Fruit fly (Drosophila melanogaster): Measurements from ENCODE around the gene veli.

Gene veli

DNA sequence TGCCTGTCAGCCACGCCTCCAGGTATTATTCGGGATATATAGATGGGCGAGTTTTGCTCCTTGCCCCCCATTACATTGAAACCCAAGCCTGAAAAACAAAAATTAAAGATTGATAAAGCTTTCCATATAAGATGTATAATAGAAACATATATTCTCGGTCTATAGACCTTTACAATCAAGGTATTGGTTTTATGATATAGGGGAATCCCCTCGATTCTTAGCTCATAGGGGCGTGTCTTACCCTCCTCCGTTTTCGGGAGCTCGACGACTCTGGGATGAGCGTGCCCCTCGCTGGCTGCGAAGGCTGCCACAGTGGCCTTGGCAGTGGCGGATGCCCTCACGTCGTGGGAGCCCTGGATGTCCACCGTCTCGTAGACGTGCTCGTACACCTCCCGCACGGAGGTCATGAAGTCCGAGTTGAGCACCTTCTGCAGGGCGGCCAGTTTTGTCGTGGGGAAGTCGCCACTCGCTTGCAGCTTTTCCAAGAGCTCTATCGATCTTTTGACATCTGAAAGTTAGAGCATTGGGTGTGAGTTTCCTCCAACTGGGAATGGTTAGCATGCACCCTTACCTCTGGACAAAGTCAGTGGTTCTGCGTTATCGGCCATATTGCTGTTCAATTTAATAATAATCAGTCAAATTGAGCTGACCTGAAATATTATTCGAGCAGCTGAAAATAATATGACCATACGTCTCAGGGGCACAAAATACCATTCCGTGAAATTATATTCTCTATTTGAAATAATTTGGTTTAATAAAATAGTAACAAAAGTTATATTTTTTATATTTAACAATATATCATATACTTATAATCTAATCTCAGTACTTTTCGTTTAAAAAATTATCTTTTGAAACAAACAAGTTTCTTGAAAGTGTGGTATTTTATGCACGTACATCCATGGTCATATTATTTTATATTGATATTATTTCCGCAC, at the start of gene veli, which contains the start of gene PQBP1:
veli (minus strand) TSS at position 685 of the 935 bp plus-strand sequence.
PQBP1 (plus strand) TSS at position 885 of the 935 bp plus-strand sequence.
- TF ChIP-seq CG8478 (optimal IDR thresholded peaks at IDR 0.05), result no peak
- TF ChIP-seq CTCF (optimal IDR thresholded peaks at IDR 0.05), result no peak

DNA sequence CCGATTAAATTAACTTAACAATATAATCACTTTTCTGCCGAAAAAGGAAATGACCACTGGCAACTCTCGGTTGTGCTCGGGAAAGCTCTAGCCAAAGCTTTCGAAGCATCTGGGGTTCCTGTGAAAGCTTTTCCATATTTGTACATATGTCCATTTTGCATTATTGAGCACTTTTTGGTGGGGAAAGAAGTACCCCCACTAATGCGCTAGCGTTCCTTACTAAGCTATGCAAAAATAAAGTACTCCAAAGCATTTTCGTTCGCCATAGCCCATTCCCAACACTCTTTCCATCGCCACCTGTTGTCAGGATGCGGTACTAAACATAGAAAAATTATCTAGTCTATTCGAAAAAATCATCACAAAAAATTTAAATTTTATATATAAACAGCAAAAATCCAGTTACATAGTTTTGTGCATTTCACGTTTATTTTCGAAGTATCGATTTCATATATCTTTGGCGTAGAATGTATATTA, 47.1 kb upstream of the veli start, which contains the start of gene Nepl16:
Nepl16 (minus strand) TSS at position 51 of the 474 bp plus-strand sequence.
- TF ChIP-seq CG8478 (optimal IDR thresholded peaks at IDR 0.05) (no peak), CTCF (optimal IDR thresholded peaks at IDR 0.05) (peak; percentile 38 to 68)

dm6 chr3R:25108932-25109331, 43.5 kb upstream of the veli start, which contains the start of gene CG34027:
Gene CG34027, minus strand, starts transcription at chr3R:25109032.
- no peak for TF ChIP-seq CG8478 (optimal IDR thresholded peaks at IDR 0.05)

- TF ChIP-seq CTCF (optimal IDR thresholded peaks at IDR 0.05) (no peak), CG8478 (optimal IDR thresholded peaks at IDR 0.05) (no peak)
These were observed 36.9 kb upstream of the veli start, which contains the start of gene CG45095 for dm6 chr3R:25102253-25102652. Gene CG45095, plus strand, starts transcription at chr3R:25102553.

dm6 chr3R:25097486-25097885, 32.1 kb upstream of the veli start, which contains the start of the genes CG33095 and CG33096:
Gene CG33095, plus strand, starts transcription at chr3R:25097672.
Gene CG33096, plus strand, starts transcription at chr3R:25097672.
- no peak for TF ChIP-seq CG8478 (optimal IDR thresholded peaks at IDR 0.05)
- TF ChIP-seq CTCF (optimal IDR thresholded peaks at IDR 0.05), result no peak

DNA sequence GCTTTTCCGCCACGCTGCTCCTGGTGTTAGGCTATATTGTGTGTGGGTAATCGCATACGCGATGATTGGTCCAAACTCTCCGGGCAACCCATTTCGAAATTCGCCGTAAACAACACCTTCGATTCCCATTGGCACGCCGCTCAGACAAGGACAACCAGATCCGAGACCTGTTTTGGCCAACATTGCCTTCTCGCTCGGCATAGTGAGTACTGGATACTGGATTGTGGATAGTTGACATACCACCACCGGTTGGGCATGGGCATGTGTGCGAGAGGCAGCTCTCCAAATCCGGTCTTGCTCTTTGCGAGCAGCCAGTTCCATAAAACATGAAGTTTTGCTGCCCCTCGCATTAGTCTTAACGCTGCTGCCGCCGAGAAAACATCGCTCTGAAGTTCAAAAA, 29.2 kb upstream of the veli start, which contains the start of gene fd96Cb:
fd96Cb (plus strand) TSS at position 374 of the 400 bp plus-strand sequence.
- no peak for TF ChIP-seq CG8478 (optimal IDR thresholded peaks at IDR 0.05)
- TF ChIP-seq CTCF (optimal IDR thresholded peaks at IDR 0.05), result no peak

DNA sequence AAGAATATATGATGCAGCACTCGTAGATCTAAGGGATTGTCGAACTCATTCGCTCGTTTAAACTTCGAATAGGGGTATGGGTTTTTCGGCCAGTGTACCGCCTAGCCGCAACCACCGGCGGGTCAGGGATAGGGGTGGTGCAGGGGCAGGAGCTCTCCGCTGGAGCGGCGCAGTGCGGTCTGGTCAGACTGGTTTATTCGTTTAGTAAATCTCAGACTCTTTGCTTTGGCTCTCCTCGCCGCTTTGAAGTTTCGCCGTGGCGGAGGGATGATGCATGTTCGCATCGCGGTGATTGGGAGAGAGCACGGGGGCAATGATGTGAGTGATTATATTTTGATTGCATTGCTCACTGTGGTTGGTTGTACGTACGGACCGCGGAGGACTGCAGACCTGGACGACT, 17.0 kb upstream of the veli start, which contains the start of gene fd96Ca:
fd96Ca (plus strand) TSS at position 337 of the 400 bp plus-strand sequence.
- TF ChIP-seq CTCF (optimal IDR thresholded peaks at IDR 0.05), result no peak
- no peak for TF ChIP-seq CG8478 (optimal IDR thresholded peaks at IDR 0.05)

DNA sequence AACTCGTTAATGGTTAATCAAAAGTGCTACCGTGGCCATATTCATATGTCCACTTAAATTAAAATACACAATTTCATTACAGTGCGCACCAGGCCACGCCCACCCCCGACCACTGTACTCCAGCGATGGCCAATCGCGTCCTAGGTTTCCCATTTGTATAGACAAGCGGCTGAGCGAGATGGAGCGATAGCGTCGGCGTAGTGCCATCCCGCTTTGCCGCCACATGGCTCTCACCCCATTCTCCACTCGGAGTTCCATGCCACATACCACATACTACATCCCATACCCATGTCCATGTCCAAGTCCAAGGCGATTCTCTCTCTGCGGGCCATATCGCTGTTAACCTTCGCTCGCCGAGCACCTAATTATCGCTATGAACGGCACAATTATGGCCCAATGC, 15.1 kb upstream of the veli start:
- TF ChIP-seq CG8478 (optimal IDR thresholded peaks at IDR 0.05) (no peak), CTCF (optimal IDR thresholded peaks at IDR 0.05) (peak in 1 of 2 experiments; percentile 30)

DNA sequence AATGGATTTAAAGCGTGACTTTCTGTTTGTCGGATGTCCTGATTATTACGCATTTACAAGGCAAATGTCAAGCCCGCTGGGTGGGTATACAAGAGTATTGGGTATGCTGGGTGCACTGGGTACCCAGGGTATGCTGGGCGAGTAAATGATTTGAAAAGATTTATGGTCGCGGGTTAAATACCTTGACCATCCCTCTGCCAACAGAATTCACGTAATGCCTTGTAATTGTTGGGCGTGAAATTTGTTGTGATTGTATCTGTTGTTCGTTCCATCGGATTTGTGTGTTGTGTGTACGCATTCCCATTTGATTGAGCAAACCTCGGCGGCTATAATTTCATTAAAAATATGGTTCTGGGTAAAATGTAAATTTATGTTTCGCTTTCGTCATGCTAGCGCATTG, 13.3 kb upstream of the veli start:
- TF ChIP-seq CG8478 (optimal IDR thresholded peaks at IDR 0.05) (no peak), CTCF (optimal IDR thresholded peaks at IDR 0.05) (no peak)

dm6 chr3R:25077280-25077820, 12.0 kb upstream of the veli start:
- TF ChIP-seq CG8478 (optimal IDR thresholded peaks at IDR 0.05) (no peak), CTCF (optimal IDR thresholded peaks at IDR 0.05) (no peak)

dm6 chr3R:25074558-25074964, 9.2 kb upstream of the veli start, which contains the start of the genes shams and CG11920:
Gene shams, minus strand, starts transcription at chr3R:25074607.
Gene CG11920, plus strand, starts transcription at chr3R:25074877.
- no peak for TF ChIP-seq CTCF (optimal IDR thresholded peaks at IDR 0.05)
- no peak for TF ChIP-seq CG8478 (optimal IDR thresholded peaks at IDR 0.05)

- no peak for TF ChIP-seq CTCF (optimal IDR thresholded peaks at IDR 0.05)
- TF ChIP-seq CG8478 (optimal IDR thresholded peaks at IDR 0.05), result no peak
These were observed 5.5 kb upstream of the veli start, which contains the start of gene CG11836 for dm6 chr3R:25070871-25071270. Gene CG11836, plus strand, starts transcription at chr3R:25071126.

dm6 chr3R:25069569-25069968, 4.2 kb upstream of the veli start, which contains the start of the genes Stt3B and CG11839:
Gene Stt3B, minus strand, starts transcription at chr3R:25069637.
Gene CG11839, plus strand, starts transcription at chr3R:25069927.
- TF ChIP-seq CG8478 (optimal IDR thresholded peaks at IDR 0.05) (no peak), CTCF (optimal IDR thresholded peaks at IDR 0.05) (no peak)

DNA sequence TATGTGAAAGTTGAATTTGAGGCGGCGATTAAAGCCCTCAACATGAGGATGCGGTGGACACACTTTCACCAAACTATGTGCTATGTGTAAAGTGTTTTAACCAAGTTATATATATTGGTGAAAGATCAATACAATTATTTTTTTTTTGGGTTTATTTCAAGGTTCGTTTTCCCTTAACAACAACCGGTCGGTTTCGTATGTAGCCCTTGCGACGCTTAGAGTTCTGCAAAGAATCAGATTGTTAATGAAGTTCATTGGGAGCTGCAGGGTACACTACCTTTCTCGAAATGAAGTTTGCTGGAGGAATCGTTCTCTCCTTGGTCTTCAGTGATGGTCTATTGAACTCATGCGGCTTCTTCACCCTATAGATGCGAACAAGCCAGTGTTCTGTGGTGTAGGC, 1.5 kb upstream of the veli start:
- TF ChIP-seq CTCF (optimal IDR thresholded peaks at IDR 0.05) (no peak), CG8478 (optimal IDR thresholded peaks at IDR 0.05) (no peak)

DNA sequence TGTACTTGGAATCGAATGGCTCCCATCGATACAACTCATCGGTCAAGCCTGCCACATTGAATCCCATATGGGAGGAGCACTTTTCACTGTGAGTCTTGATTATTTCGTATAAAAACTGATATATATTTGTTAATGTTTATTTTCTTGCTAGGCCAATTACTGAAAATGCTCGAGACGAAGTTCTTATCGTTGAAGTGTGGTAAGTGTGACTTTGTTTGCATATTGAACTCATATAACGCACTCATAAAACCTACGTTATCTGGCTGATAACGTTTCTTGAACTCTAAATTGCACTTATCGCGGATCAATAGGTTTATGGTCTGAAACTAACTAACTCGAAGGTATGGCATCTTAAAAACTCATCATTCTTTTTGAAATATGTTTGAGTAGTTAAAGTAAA, 4.9 kb downstream of the veli start:
- no peak for TF ChIP-seq CG8478 (optimal IDR thresholded peaks at IDR 0.05)
- no peak for TF ChIP-seq CTCF (optimal IDR thresholded peaks at IDR 0.05)
